Worm (Caenorhabditis elegans): ENCODE data around the gene pld-1.

DNA sequence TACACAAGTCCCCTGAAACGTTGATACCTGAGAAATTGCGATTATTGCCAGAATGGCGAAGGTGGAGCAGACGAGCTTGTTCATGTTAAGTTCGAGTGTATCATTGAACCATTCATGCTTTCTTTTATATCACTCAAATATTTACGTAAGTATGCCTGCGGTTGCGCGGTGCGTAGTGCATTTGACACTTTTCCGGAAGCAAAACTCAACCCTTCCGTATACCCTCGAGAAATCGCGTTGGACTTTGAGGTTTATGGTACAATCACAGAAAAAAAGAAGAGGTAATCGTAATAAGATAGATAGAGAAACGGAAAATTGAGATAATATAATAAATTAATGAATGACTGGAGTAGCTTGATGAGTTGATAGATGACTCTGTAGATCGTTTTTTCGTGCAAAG is 22.0 kb downstream of the pld-1 start, which contains the start of gene idpb-2:
- TF ChIP-seq nhr-11 (tag; optimal IDR thresholded peaks at IDR 0.05) = no peak
- no peak for TF ChIP-seq elt-2 (tag; optimal IDR thresholded peaks at IDR 0.05)
- TF ChIP-seq ceh-18 (tag; optimal IDR thresholded peaks at IDR 0.05) = no peak
- no peak for TF ChIP-seq lin-11 (tag; optimal IDR thresholded peaks at IDR 0.05)
- no peak for TF ChIP-seq lim-6 (tag; optimal IDR thresholded peaks at IDR 0.05)
- TF ChIP-seq syd-9 (tag; optimal IDR thresholded peaks at IDR 0.05) = no peak
- TF ChIP-seq eyg-1 (tag; optimal IDR thresholded peaks at IDR 0.05) = no peak
